Fruit fly (Drosophila melanogaster): ENCODE data around the gene c11.1.

c11.1 gene

dm6 chrX:9319140-9319539 is 36.2 kb upstream of the c11.1 start, which contains the start of the genes c12.1 and c12.2 (continued):
- TF ChIP-seq CG8765 (GFP tag; IDR thresholded peaks at IDR 0.05) (no peak), CG2116 (GFP tag; optimal IDR thresholded peaks at IDR 0.05) (peak; percentile 66), bab2 (GFP tag; optimal IDR thresholded peaks at IDR 0.05) (no peak), sd (tag; optimal IDR thresholded peaks at IDR 0.05) (no peak), Sry-β (GFP tag; optimal IDR thresholded peaks at IDR 0.05) (no peak), tap (tag; optimal IDR thresholded peaks at IDR 0.05) (no peak), repo (GFP tag; optimal IDR thresholded peaks at IDR 0.05) (no peak), CG2889 (GFP tag; IDR thresholded peaks at IDR 0.05) (no peak), caup (GFP tag; optimal IDR thresholded peaks at IDR 0.05; ENCODE audit: severe bottlenecking) (no peak), Hey (tag; optimal IDR thresholded peaks at IDR 0.05) (no peak), CG2875 (GFP tag; optimal IDR thresholded peaks at IDR 0.05) (no peak), CG10209 (GFP tag; optimal IDR thresholded peaks at IDR 0.05) (no peak), ind (GFP tag; optimal IDR thresholded peaks at IDR 0.05) (no peak), corto (GFP tag; optimal IDR thresholded peaks at IDR 0.05) (no peak), CG4707 (GFP tag; optimal IDR thresholded peaks at IDR 0.05) (no peak), GATAe (GFP tag; conservative IDR thresholded peaks at IDR 0.05) (peak; percentile 87), Hsf (GFP tag; optimal IDR thresholded peaks at IDR 0.05) (no peak), Bteb2 (GFP tag; optimal IDR thresholded peaks at IDR 0.05) (no peak), toy (GFP tag; IDR thresholded peaks at IDR 0.05) (no peak), otp (GFP tag; IDR thresholded peaks at IDR 0.05) (no peak), Trl (optimal IDR thresholded peaks at IDR 0.05) (no peak), Trl (GFP tag; optimal IDR thresholded peaks at IDR 0.05) (no peak), CG16863 (GFP tag; optimal IDR thresholded peaks at IDR 0.05) (no peak), zfh1 (GFP tag; IDR thresholded peaks at IDR 0.05) (no peak), CG11723 (GFP tag; optimal IDR thresholded peaks at IDR 0.05) (no peak), fu2 (GFP tag; optimal IDR thresholded peaks at IDR 0.05) (no peak), salm (tag; optimal IDR thresholded peaks at IDR 0.05) (no peak), vnd (GFP tag; IDR thresholded peaks at IDR 0.05; ENCODE audit: partially characterized antibody) (peak; percentile 47; the same call in 1 of the 3 replicates), ap (GFP tag; IDR thresholded peaks at IDR 0.05) (no peak), twi (tag; optimal IDR thresholded peaks at IDR 0.05) (no peak), Dip3 (GFP tag; optimal IDR thresholded peaks at IDR 0.05) (no peak), Eip74EF (GFP tag; optimal IDR thresholded peaks at IDR 0.05) (no peak), eve (GFP tag; optimal IDR thresholded peaks at IDR 0.05) (no peak), klu (GFP tag; IDR thresholded peaks at IDR 0.05) (no peak), lmd (GFP tag; IDR thresholded peaks at IDR 0.05) (0 out of 2 replicates have a peak, but pooled peaks have one; percentile 19), Gsc (GFP tag; IDR thresholded peaks at IDR 0.05) (no peak), CG12236 (GFP tag; optimal IDR thresholded peaks at IDR 0.05) (no peak), phol (tag; optimal IDR thresholded peaks at IDR 0.05) (peak; percentile 50), ERR (GFP tag; optimal IDR thresholded peaks at IDR 0.05) (no peak), Taf1 (GFP tag; IDR thresholded peaks at IDR 0.05) (no peak), Hr51 (GFP tag; optimal IDR thresholded peaks at IDR 0.05) (no peak), Poxn (GFP tag; IDR thresholded peaks at IDR 0.05) (no peak), sug (tag; optimal IDR thresholded peaks at IDR 0.05) (no peak), ttk (GFP tag; IDR thresholded peaks at IDR 0.05) (no peak), ase (GFP tag; IDR thresholded peaks at IDR 0.05) (no peak), CG1024 (GFP tag; IDR thresholded peaks at IDR 0.05) (no peak), sens (GFP tag) (peak; percentile 56), CG17802 (tag; optimal IDR thresholded peaks at IDR 0.05) (no peak), fd3F (GFP tag; optimal IDR thresholded peaks at IDR 0.05) (no peak), E2f1 (GFP tag; IDR thresholded peaks at IDR 0.05) (no peak), CG11247 (GFP tag; IDR thresholded peaks at IDR 0.05) (no peak), schlank (tag; optimal IDR thresholded peaks at IDR 0.05) (no peak), gce (GFP tag; IDR thresholded peaks at IDR 0.05) (no peak)

Measured in whole organism, embryonic.